Worm (Caenorhabditis elegans) whole organism, L4 larva: ENCODE measurements around the gene C02B10.6.

Source experiments
- D1046.2 ChIP-seq: fragments of 200-800 bp; sonication (Bioruptor generic); IDR thresholded peaks from 2 replicates; pipeline ENCODE4 v1.3.6; 2022; ENCODE audit warnings: missing genetic modification characterization, missing compliant biosample characterization
- F37D6.2 ChIP-seq: sonication (generic microtip); optimal IDR thresholded peaks from 2 replicates; lab custom pipeline; 2016; ENCODE audit warnings: mild to moderate bottlenecking, missing genetic modification characterization, missing compliant biosample characterization
- F49E8.2 ChIP-seq: sonication (generic microtip); optimal IDR thresholded peaks from 2 replicates; lab custom pipeline; 2016; ENCODE audit warnings: missing compliant biosample characterization, mild to moderate bottlenecking, missing genetic modification characterization, borderline replicate concordance
- Y48G9A.11 ChIP-seq: fragments of 200-800 bp; sonication (Bioruptor generic); IDR thresholded peaks from 2 replicates; pipeline ENCODE4 v1.3.6; 2022; ENCODE audit warnings: missing genetic modification reagents, missing genetic modification characterization, missing compliant biosample characterization
- Y75B8A.6 ChIP-seq: fragments of 200-800 bp; sonication (Bioruptor generic); IDR thresholded peaks from 2 replicates; pipeline ENCODE4 v1.3.6; 2022; ENCODE audit warnings: missing genetic modification reagents, missing genetic modification characterization, missing compliant biosample characterization
- ZK337.2 ChIP-seq: fragments of 200-800 bp; sonication (Bioruptor generic); IDR thresholded peaks from 2 replicates; pipeline ENCODE4 v1.3.6; 2022; ENCODE audit warnings: missing genetic modification reagents, missing genetic modification characterization, missing compliant biosample characterization
- aha-1 ChIP-seq: fragments of 150-350 bp; peaks from one replicate; lab custom pipeline; 2014; ENCODE audit warnings: missing biosample characterization, missing genetic modification characterization
- ama-1 ChIP-seq: fragments of 150-350 bp; optimal IDR thresholded peaks from 2 replicates; lab custom pipeline; 2014; ENCODE audit warnings: inconsistent platforms, mixed read lengths
- attf-4 ChIP-seq: sonication (generic microtip); optimal IDR thresholded peaks from 3 replicates; lab custom pipeline; 2017; ENCODE audit warnings: missing biosample characterization, missing genetic modification characterization
- ceh-20 ChIP-seq: fragments of 200-800 bp; sonication (Bioruptor generic); IDR thresholded peaks from 2 replicates; pipeline ENCODE4 v1.3.6; 2022; ENCODE audit warnings: missing genetic modification reagents, missing genetic modification characterization, missing compliant biosample characterization
- ceh-32 ChIP-seq: sonication (generic microtip); optimal IDR thresholded peaks from 2 replicates; lab custom pipeline; 2016; ENCODE audit warnings: mild to moderate bottlenecking, missing genetic modification characterization, missing compliant biosample characterization; ENCODE audit not compliant: poor library complexity
- cey-2 ChIP-seq: sonication (generic microtip); optimal IDR thresholded peaks from 3 replicates; lab custom pipeline; 2017; ENCODE audit warnings: missing genetic modification characterization, mild to moderate bottlenecking, missing compliant biosample characterization, antibody characterized with exemption, borderline replicate concordance; ENCODE audit not compliant: insufficient read depth
- daf-12 ChIP-seq: fragments of 150-350 bp; optimal IDR thresholded peaks from 2 replicates; lab custom pipeline; 2014; ENCODE audit warnings: missing biosample characterization, missing genetic modification reagents, missing genetic modification characterization
- daf-16 ChIP-seq, 3 experiments: sonication (generic microtip); optimal IDR thresholded peaks; 2 replicates each; lab custom pipeline; 2016 to 2017; ENCODE audit warnings: missing genetic modification characterization in 3 of 3, missing genetic modification reagents in 3 of 3, mild to moderate bottlenecking in 2 of 3, missing compliant biosample characterization in 2 of 3, missing biosample characterization in 1 of 3, moderate library complexity in 1 of 3
- daf-8 ChIP-seq: fragments of 200-800 bp; sonication (Bioruptor generic); IDR thresholded peaks from 2 replicates; pipeline ENCODE4 v1.3.6; 2022; ENCODE audit warnings: missing genetic modification characterization, missing compliant biosample characterization
- dmd-6 ChIP-seq: fragments of 200-800 bp; sonication (Bioruptor generic); IDR thresholded peaks from 2 replicates; pipeline ENCODE4 v1.3.6; 2022; ENCODE audit warnings: missing genetic modification reagents, missing genetic modification characterization, missing compliant biosample characterization
- dmd-8 ChIP-seq: fragments of 200-800 bp; sonication (Bioruptor generic); IDR thresholded peaks from 2 replicates; pipeline ENCODE4 v1.3.6; 2022; ENCODE audit warnings: missing genetic modification characterization, missing compliant biosample characterization
- dve-1 ChIP-seq: sonication (generic microtip); optimal IDR thresholded peaks from 2 replicates; lab custom pipeline; 2017; ENCODE audit warnings: antibody characterized with exemption, mild to moderate bottlenecking, missing genetic modification characterization, missing compliant biosample characterization; ENCODE audit not compliant: insufficient read depth
- hlh-11 ChIP-seq: fragments of 200-800 bp; sonication (Bioruptor generic); optimal IDR thresholded peaks from 2 replicates; lab custom pipeline; 2018; ENCODE audit warnings: mild to moderate bottlenecking, missing genetic modification characterization, missing compliant biosample characterization
- hlh-30 ChIP-seq: sonication (generic microtip); optimal IDR thresholded peaks from 2 replicates; lab custom pipeline; 2017; ENCODE audit warnings: antibody characterized with exemption, mild to moderate bottlenecking, missing genetic modification characterization, missing compliant biosample characterization; ENCODE audit not compliant: insufficient read depth
- hmg-1.1 ChIP-seq: fragments of 200-800 bp; sonication (Bioruptor generic); IDR thresholded peaks from 2 replicates; pipeline ENCODE4 v1.3.6; 2022; ENCODE audit warnings: missing genetic modification reagents, missing genetic modification characterization, missing compliant biosample characterization
- lin-15B ChIP-seq: fragments of 150-350 bp; sonication (generic microtip); optimal IDR thresholded peaks from 3 replicates; lab custom pipeline; 2014; ENCODE audit warnings: missing biosample characterization, missing genetic modification characterization
- lin-29 ChIP-seq: fragments of 200-800 bp; sonication (Bioruptor generic); IDR thresholded peaks from 2 replicates; pipeline ENCODE4 v1.3.6; 2022; ENCODE audit warnings: missing genetic modification reagents, missing genetic modification characterization, missing compliant biosample characterization
- lsy-2 ChIP-seq, 2 experiments: fragments of 150-350 bp in 1 of 2; sonication (generic microtip) in 1 of 2; optimal IDR thresholded peaks; 2 replicates each; lab custom pipeline; 2014 to 2017; ENCODE audit warnings: missing biosample characterization in 2 of 2, missing genetic modification characterization in 2 of 2
- madf-5 ChIP-seq, 2 experiments: fragments of 200-800 bp; sonication (Bioruptor generic); IDR thresholded peaks; 2 replicates each; pipeline ENCODE4 v1.3.6; 2022; ENCODE audit warnings: missing compliant biosample characterization in 2 of 2, missing genetic modification characterization in 2 of 2
- mdl-1 ChIP-seq, 2 experiments: fragments of 150-350 bp in 1 of 2; sonication (generic microtip) in 1 of 2; optimal IDR thresholded peaks; 2 replicates each; lab custom pipeline; 2014 to 2017; ENCODE audit warnings: missing biosample characterization in 2 of 2, missing genetic modification characterization in 2 of 2
- mep-1 ChIP-seq: fragments of 150-350 bp; sonication (generic microtip); optimal IDR thresholded peaks from 3 replicates; lab custom pipeline; 2014; ENCODE audit warnings: missing biosample characterization, missing genetic modification characterization
- mes-2 ChIP-seq: sonication (generic microtip); optimal IDR thresholded peaks from 2 replicates; lab custom pipeline; 2016; ENCODE audit warnings: missing genotype, mild to moderate bottlenecking, missing genetic modification characterization, missing compliant biosample characterization; ENCODE audit not compliant: poor library complexity, severe bottlenecking
- mxl-2 ChIP-seq: fragments of 200-800 bp; sonication (Bioruptor generic); conservative IDR thresholded peaks from 2 replicates; pipeline ENCODE4 v1.3.6; 2022; ENCODE audit warnings: missing genetic modification reagents, missing genetic modification characterization, missing compliant biosample characterization
- mxl-3 ChIP-seq: fragments of 200-800 bp; sonication (Bioruptor generic); optimal IDR thresholded peaks from 2 replicates; lab custom pipeline; 2018; ENCODE audit warnings: mild to moderate bottlenecking, missing genetic modification characterization, missing compliant biosample characterization
- nhr-237 ChIP-seq: sonication (generic microtip); optimal IDR thresholded peaks from 2 replicates; lab custom pipeline; 2017; ENCODE audit warnings: missing biosample characterization, missing genetic modification characterization
- nhr-48 ChIP-seq: sonication (generic microtip); optimal IDR thresholded peaks from 2 replicates; lab custom pipeline; 2016; ENCODE audit warnings: mild to moderate bottlenecking, missing genetic modification characterization, missing compliant biosample characterization
- nhr-76 ChIP-seq: fragments of 150-350 bp; optimal IDR thresholded peaks from 2 replicates; lab custom pipeline; 2014; ENCODE audit warnings: missing biosample characterization, missing genetic modification characterization
- pha-4 ChIP-seq, 2 experiments: fragments of 150-350 bp in 1 of 2; fragments of 200-800 bp in 1 of 2; sonication (Bioruptor generic) in 1 of 2; IDR thresholded peaks in 1 of 2; optimal IDR thresholded peaks in 1 of 2; 2 replicates each; pipeline versions ENCODE4 v1.3.6 to Lab custom; 2014 to 2022; ENCODE audit warnings: missing genetic modification characterization in 2 of 2, missing genetic modification reagents in 2 of 2, missing biosample characterization in 1 of 2, missing compliant biosample characterization in 1 of 2
- pqm-1 ChIP-seq: sonication (generic microtip); optimal IDR thresholded peaks from 2 replicates; lab custom pipeline; 2017; ENCODE audit warnings: missing biosample characterization, missing genetic modification characterization
- rbr-2 ChIP-seq: sonication (generic microtip); optimal IDR thresholded peaks from 2 replicates; lab custom pipeline; 2016; ENCODE audit warnings: missing genotype, missing genetic modification characterization, missing compliant biosample characterization
- saeg-2 ChIP-seq: fragments of 200-800 bp; sonication (Bioruptor generic); IDR thresholded peaks from 2 replicates; pipeline ENCODE4 v1.3.6; 2022; ENCODE audit warnings: missing genetic modification reagents, missing genetic modification characterization, missing compliant biosample characterization
- set-16 ChIP-seq: fragments of 200-800 bp; sonication (Bioruptor generic); IDR thresholded peaks from 2 replicates; pipeline ENCODE4 v1.3.6; 2022; ENCODE audit warnings: missing genetic modification reagents, missing genetic modification characterization, missing compliant biosample characterization
- snpc-1.2 ChIP-seq: fragments of 200-800 bp; sonication (Bioruptor generic); IDR thresholded peaks from 2 replicates; pipeline ENCODE4 v1.3.6; 2022; ENCODE audit warnings: missing genetic modification reagents, missing genetic modification characterization, missing compliant biosample characterization
- unc-130 ChIP-seq: sonication (generic microtip); optimal IDR thresholded peaks from 2 replicates; lab custom pipeline; 2016; ENCODE audit warnings: missing genetic modification reagents, missing genetic modification characterization, missing compliant biosample characterization
- unc-39 ChIP-seq: sonication (generic microtip); optimal IDR thresholded peaks from 2 replicates; lab custom pipeline; 2017; ENCODE audit warnings: missing biosample characterization, missing genetic modification characterization
- unc-62 ChIP-seq, 3 experiments: fragments of 150-350 bp in 1 of 3; sonication (generic microtip); optimal IDR thresholded peaks in 2 of 3; peaks in 1 of 3; 1 replicate in 1 of 3; 2 replicates in 2 of 3; lab custom pipeline; 2014 to 2017; ENCODE audit warnings: missing biosample characterization in 3 of 3, missing genetic modification characterization in 3 of 3, missing genetic modification reagents in 3 of 3, missing genotype in 1 of 3
- zag-1 ChIP-seq: fragments of 150-350 bp; optimal IDR thresholded peaks from 2 replicates; lab custom pipeline; 2014; ENCODE audit warnings: missing biosample characterization, missing genetic modification characterization
- zip-11 ChIP-seq: fragments of 200-800 bp; sonication (Bioruptor generic); IDR thresholded peaks from 2 replicates; pipeline ENCODE4 v1.3.6; 2022; ENCODE audit warnings: missing genetic modification characterization, missing compliant biosample characterization
- zip-2 ChIP-seq: fragments of 150-350 bp; optimal IDR thresholded peaks from 2 replicates; lab custom pipeline; 2014; ENCODE audit warnings: missing biosample characterization, missing genetic modification characterization
- ztf-11 ChIP-seq: fragments of 150-350 bp; optimal IDR thresholded peaks from 2 replicates; lab custom pipeline; 2014; ENCODE audit warnings: missing biosample characterization, missing genetic modification characterization

C02B10.6 gene

ce11 chrIV:5086961-5087326 is 16.3 kb downstream of the C02B10.6 start (continued):
- no peak for TF ChIP-seq zip-2 (tag; lab: Kevin White, UChicago)
- no peak for TF ChIP-seq unc-39
- TF ChIP-seq cey-2 (tag; lab: Kevin White, UChicago), result no peak
- no peak for TF ChIP-seq hmg-1.1 (GFP tag; lab: Robert Waterston, UW)
- TF ChIP-seq mxl-3 (GFP tag; lab: Kevin White, UChicago), result no peak
- TF ChIP-seq zag-1, result no peak
- TF ChIP-seq D1046.2, result 0 out of 2 replicates have a peak, but pooled peaks have one; percentile 8
- TF ChIP-seq saeg-2 (GFP tag; lab: Robert Waterston, UW), result 0 out of 2 replicates have a peak, but pooled peaks have one; percentile 14
- no peak for TF ChIP-seq attf-4 (tag; lab: Kevin White, UChicago)
- TF ChIP-seq ZK337.2 (GFP tag; lab: Robert Waterston, UW), result no peak
- no peak for TF ChIP-seq ztf-11 (tag; lab: Kevin White, UChicago)
- TF ChIP-seq daf-8 (GFP tag; lab: Robert Waterston, UW), result no peak
- 0 out of 2 replicates have a peak, but pooled peaks have one; percentile 9 for TF ChIP-seq Y75B8A.6 (GFP tag; lab: Robert Waterston, UW)
- TF ChIP-seq set-16 (GFP tag; lab: Robert Waterston, UW), result no peak
- TF ChIP-seq ceh-32 (tag; lab: Kevin White, UChicago), result no peak
- no peak for TF ChIP-seq F37D6.2
- TF ChIP-seq F49E8.2 (tag; lab: Kevin White, UChicago), result no peak
- TF ChIP-seq mxl-2 (GFP tag; lab: Robert Waterston, UW), result no peak
- TF ChIP-seq dmd-8 (GFP tag; lab: Robert Waterston, UW), result 0 out of 2 replicates have a peak, but pooled peaks have one; percentile 37
- no peak for TF ChIP-seq hlh-11 (tag; lab: Kevin White, UChicago)
- no peak for TF ChIP-seq madf-5 (GFP tag; IDR thresholded peaks at IDR 0.05; lab: Robert Waterston, UW)
- peak; percentile 11 for TF ChIP-seq rbr-2 (tag; lab: Kevin White, UChicago)
- TF ChIP-seq nhr-76, result no peak
- no peak for TF ChIP-seq nhr-237 (tag; lab: Kevin White, UChicago)
- TF ChIP-seq ceh-20 (GFP tag; lab: Robert Waterston, UW), result peak; percentile 46; the same call in 1 of the 2 replicates
- TF ChIP-seq daf-12, result no peak
- no peak for TF ChIP-seq Y48G9A.11 (GFP tag; lab: Robert Waterston, UW)

- TF ChIP-seq nhr-48 (tag; lab: Kevin White, UChicago) (peak; percentile 29), snpc-1.2 (GFP tag; lab: Robert Waterston, UW) (0 out of 2 replicates have a peak, but pooled peaks have one; percentile 14), hlh-11 (tag; lab: Kevin White, UChicago) (peak; percentile 77), mes-2 (peak; percentile 38), dve-1 (peak; percentile 75), lin-15B (tag; lab: Kevin White, UChicago) (no peak), daf-16 (GFP tag; optimal IDR thresholded peaks at IDR 0.05; lab: Kevin White, UChicago) (no peak), daf-16 (tag; optimal IDR thresholded peaks at IDR 0.05; lab: Kevin White, UChicago) (peak; percentile 60), hlh-30 (tag; lab: Kevin White, UChicago) (peak; percentile 88), hmg-1.1 (GFP tag; lab: Robert Waterston, UW) (no peak), lsy-2 (tag; optimal IDR thresholded peaks at IDR 0.05; lab: Kevin White, UChicago) (peak in 1 of 2 experiments; percentile 48), mdl-1 (tag; optimal IDR thresholded peaks at IDR 0.05; lab: Kevin White, UChicago) (peak in 1 of 2 experiments; percentile 77), mxl-3 (GFP tag; lab: Kevin White, UChicago) (peak; percentile 75), ama-1 (lab: Kevin White, UChicago) (no peak), pqm-1 (tag; lab: Kevin White, UChicago) (peak; percentile 21), nhr-76 (no peak), unc-62 (GFP tag; optimal IDR thresholded peaks at IDR 0.05 in 1 of 2; lab: Kevin White, UChicago) (peak in 1 of 2 experiments; percentile 68), unc-62 (tag; optimal IDR thresholded peaks at IDR 0.05; lab: Kevin White, UChicago) (no peak), unc-130 (GFP tag; lab: Kevin White, UChicago) (no peak), zip-11 (GFP tag; lab: Robert Waterston, UW) (no peak), dmd-6 (GFP tag; lab: Robert Waterston, UW) (peak; percentile 83), pha-4 (GFP tag; IDR thresholded peaks at IDR 0.05; lab: Robert Waterston, UW) (no peak), pha-4 (tag; optimal IDR thresholded peaks at IDR 0.05; lab: Kevin White, UChicago) (no peak), lin-29 (no peak), mep-1 (tag; lab: Kevin White, UChicago) (peak; percentile 50), aha-1 (peak; percentile 46)
Measured at ce11 chrIV:5088814-5089322, 18.2 kb downstream of the C02B10.6 start, which contains the start of gene ivd-1. TSS of gene ivd-1 (minus strand) at chrIV:5088864.
